Fruit fly (Drosophila melanogaster) whole organism, wandering third instar larva: ENCODE measurements around the gene CG14113.
A peak's percentile ranks its signal among the peaks of the same experiment; 100 is the strongest.

Source experiments
- Abd-B ChIP-seq: fragments of >200 bp; optimal IDR thresholded peaks from 2 replicates; lab custom pipeline; 2017; ENCODE audit warnings: missing biosample characterization, missing genetic modification characterization
- CG9705 ChIP-seq: fragments of 200-800 bp; sonication (Bioruptor generic); optimal IDR thresholded peaks from 2 replicates; lab custom pipeline; 2018; ENCODE audit warnings: missing biosample characterization, mild to moderate bottlenecking, missing genetic modification characterization
- CrebA ChIP-seq: fragments of 200-800 bp; sonication (Bioruptor generic); optimal IDR thresholded peaks from 2 replicates; lab custom pipeline; 2016; ENCODE audit warnings: missing biosample characterization, mild to moderate bottlenecking, missing genetic modification characterization, borderline replicate concordance
- Dfd ChIP-seq: fragments of >200 bp; optimal IDR thresholded peaks from 2 replicates; lab custom pipeline; 2017; ENCODE audit warnings: missing biosample characterization, missing genetic modification characterization
- GATAd ChIP-seq: sonication (Bioruptor generic); optimal IDR thresholded peaks from 2 replicates; lab custom pipeline; 2016; ENCODE audit warnings: missing biosample characterization, missing genetic modification characterization
- Hr78 ChIP-seq: fragments of >200 bp; optimal IDR thresholded peaks from 2 replicates; lab custom pipeline; 2017; ENCODE audit warnings: missing biosample characterization, missing genetic modification characterization
- Hr83 ChIP-seq: fragments of 200-300 bp; sonication (Bioruptor generic); optimal IDR thresholded peaks from 2 replicates; lab custom pipeline; 2016; ENCODE audit warnings: missing biosample characterization, mild to moderate bottlenecking, missing genetic modification characterization, moderate library complexity; ENCODE audit not compliant: poor library complexity, severe bottlenecking
- Jra ChIP-seq: sonication (Bioruptor generic); optimal IDR thresholded peaks from 2 replicates; lab custom pipeline; 2016; ENCODE audit warnings: missing biosample characterization, missing genetic modification characterization
- Mio ChIP-seq: sonication (Bioruptor generic); optimal IDR thresholded peaks from 2 replicates; lab custom pipeline; 2016; ENCODE audit warnings: missing biosample characterization, missing genetic modification characterization
- Myc ChIP-seq: fragments of >200 bp; optimal IDR thresholded peaks from 2 replicates; lab custom pipeline; 2017
- N ChIP-seq: fragments of >200 bp; optimal IDR thresholded peaks from 2 replicates; lab custom pipeline; 2018; ENCODE audit warnings: missing biosample characterization, missing external identifiers, missing genetic modification characterization
- Rel ChIP-seq, 2 experiments: fragments of 200-800 bp; sonication (Bioruptor generic) in 1 of 2; optimal IDR thresholded peaks; 2 replicates in 1 of 2; 3 replicates in 1 of 2; lab custom pipeline; 2016 to 2019; ENCODE audit warnings: mild to moderate bottlenecking in 2 of 2, missing biosample characterization in 2 of 2, missing genetic modification characterization in 2 of 2, moderate library complexity in 1 of 2
- Sp1 ChIP-seq: fragments of 200-800 bp; sonication (Bioruptor generic); optimal IDR thresholded peaks from 3 replicates; lab custom pipeline; 2019; ENCODE audit warnings: missing biosample characterization, mild to moderate bottlenecking, missing genetic modification characterization, moderate library complexity
- Vsx2 ChIP-seq: fragments of 200-300, 225-300 bp; sonication (Bioruptor generic); optimal IDR thresholded peaks from 2 replicates; lab custom pipeline; 2018; ENCODE audit warnings: missing biosample characterization, missing genetic modification characterization; ENCODE audit not compliant: partially characterized antibody
- br ChIP-seq: fragments of 200-800 bp; sonication (Bioruptor generic); optimal IDR thresholded peaks from 2 replicates; lab custom pipeline; 2016; ENCODE audit warnings: missing biosample characterization, missing genetic modification characterization
- brk ChIP-seq: fragments of 200-800 bp; sonication (Bioruptor generic); optimal IDR thresholded peaks from 2 replicates; lab custom pipeline; 2016; ENCODE audit warnings: missing biosample characterization, mild to moderate bottlenecking, missing genetic modification characterization
- dmrt93B ChIP-seq: fragments of 200-800 bp; sonication (Bioruptor generic); optimal IDR thresholded peaks from 2 replicates; lab custom pipeline; 2018; ENCODE audit warnings: missing biosample characterization, mild to moderate bottlenecking, missing genetic modification characterization
- ey ChIP-seq: fragments of 200-800 bp; sonication (Bioruptor generic); optimal IDR thresholded peaks from 2 replicates; lab custom pipeline; 2016; ENCODE audit warnings: missing biosample characterization, missing genetic modification characterization
- foxo ChIP-seq, 2 experiments: fragments of 200-800 bp; sonication (Bioruptor generic); optimal IDR thresholded peaks; 2 replicates in 1 of 2; 3 replicates in 1 of 2; lab custom pipeline; 2016 to 2017; ENCODE audit warnings: missing biosample characterization in 2 of 2, missing genetic modification characterization in 2 of 2
- fru ChIP-seq: fragments of 200-800 bp; sonication (Bioruptor generic); optimal IDR thresholded peaks from 3 replicates; lab custom pipeline; 2016; ENCODE audit warnings: missing biosample characterization, mild to moderate bottlenecking, missing genetic modification characterization
- h ChIP-seq: fragments of 200-800 bp; sonication (Bioruptor generic); optimal IDR thresholded peaks from 3 replicates; lab custom pipeline; 2016; ENCODE audit warnings: missing biosample characterization, mild to moderate bottlenecking, missing genetic modification characterization
- jim ChIP-seq: fragments of 175-275, 200-325 bp; sonication (Bioruptor generic); optimal IDR thresholded peaks from 2 replicates; lab custom pipeline; 2016; ENCODE audit warnings: missing biosample characterization, mild to moderate bottlenecking, missing genetic modification characterization
- lola ChIP-seq: fragments of >200 bp; optimal IDR thresholded peaks from 2 replicates; lab custom pipeline; 2017; ENCODE audit warnings: missing biosample characterization, missing genetic modification characterization
- pan ChIP-seq: fragments of >200 bp; optimal IDR thresholded peaks from 2 replicates; lab custom pipeline; 2017
- psq ChIP-seq: fragments of 200-800 bp; sonication (Bioruptor generic); optimal IDR thresholded peaks from 3 replicates; lab custom pipeline; 2017; ENCODE audit warnings: missing biosample characterization, mild to moderate bottlenecking, missing genetic modification characterization, moderate library complexity
- rgr ChIP-seq: fragments of 200-800 bp; sonication (Bioruptor generic); optimal IDR thresholded peaks from 3 replicates; lab custom pipeline; 2016; ENCODE audit warnings: missing biosample characterization, mild to moderate bottlenecking, missing genetic modification characterization
- sage ChIP-seq: fragments of 200-800 bp; sonication (Bioruptor generic); optimal IDR thresholded peaks from 2 replicates; lab custom pipeline; 2016; ENCODE audit warnings: missing biosample characterization, mild to moderate bottlenecking, missing genetic modification characterization
- sv ChIP-seq: fragments of 200-800 bp; sonication (Bioruptor generic); optimal IDR thresholded peaks from 3 replicates; lab custom pipeline; 2016; ENCODE audit warnings: missing biosample characterization, missing genetic modification characterization
- tai ChIP-seq: sonication (Bioruptor generic); optimal IDR thresholded peaks from 2 replicates; lab custom pipeline; 2016; ENCODE audit warnings: missing biosample characterization, missing genetic modification characterization
- usp ChIP-seq: fragments of >200 bp; optimal IDR thresholded peaks from 2 replicates; lab custom pipeline; 2017; ENCODE audit warnings: missing biosample characterization, missing genetic modification characterization
- woc ChIP-seq: sonication (Bioruptor generic); optimal IDR thresholded peaks from 2 replicates; lab custom pipeline; 2016; ENCODE audit warnings: missing biosample characterization, mild to moderate bottlenecking, missing genetic modification characterization

CG14113 gene

dm6 chr3L:13328835-13329234 lies at the start of gene CG14113:
TSS of gene CG14113 (plus strand) at chr3L:13329135.
- no peak for TF ChIP-seq Myc (lab: Kevin White, UChicago)
- TF ChIP-seq jim (GFP tag; lab: Kevin White, UChicago) = no peak
- TF ChIP-seq Mio = no peak
- TF ChIP-seq woc (GFP tag; lab: Kevin White, UChicago) = no peak
- no peak for TF ChIP-seq foxo (GFP tag; optimal IDR thresholded peaks at IDR 0.05; lab: Kevin White, UChicago)
- TF ChIP-seq usp (GFP tag; lab: Kevin White, UChicago) = no peak
- no peak for TF ChIP-seq Rel (GFP tag; optimal IDR thresholded peaks at IDR 0.05; lab: Kevin White, UChicago)
- TF ChIP-seq Rel (tag; optimal IDR thresholded peaks at IDR 0.05; lab: Kevin White, UChicago) = no peak
- no peak for TF ChIP-seq brk
- TF ChIP-seq tai (GFP tag; lab: Kevin White, UChicago) = no peak
- no peak for TF ChIP-seq sage
- no peak for TF ChIP-seq GATAd
- TF ChIP-seq Hr78 (GFP tag; lab: Kevin White, UChicago) = no peak
- no peak for TF ChIP-seq CrebA (GFP tag; lab: Kevin White, UChicago)
- TF ChIP-seq lola = no peak
- no peak for TF ChIP-seq Vsx2 (GFP tag; lab: Kevin White, UChicago)

DNA sequence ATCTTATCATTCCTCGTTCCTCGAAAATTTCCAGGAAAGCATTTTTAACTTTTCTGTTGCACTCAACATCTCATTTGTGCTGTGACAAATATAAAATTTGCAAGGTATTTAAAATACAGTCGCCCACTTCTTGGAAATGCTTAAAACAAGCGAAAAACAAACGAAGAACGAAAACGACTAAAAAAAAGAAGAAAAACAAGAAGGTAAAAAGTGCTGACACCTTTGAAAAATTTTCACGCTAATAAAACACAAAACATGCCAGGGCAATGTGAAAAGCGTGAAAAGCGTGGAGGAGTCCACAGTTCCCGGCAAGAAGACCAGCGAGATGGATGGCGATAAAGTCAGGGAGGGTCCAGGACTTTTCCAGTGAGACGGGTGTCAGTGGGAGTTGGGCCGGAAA lies 46.9 kb upstream of the CG14113 start:
- TF ChIP-seq CG9705 (GFP tag; lab: Kevin White, UChicago) (no peak), N (GFP tag; lab: Kevin White, UChicago) (no peak), tai (GFP tag; lab: Kevin White, UChicago) (no peak), foxo (GFP tag; optimal IDR thresholded peaks at IDR 0.05; lab: Kevin White, UChicago) (no peak), Rel (GFP tag; optimal IDR thresholded peaks at IDR 0.05; lab: Kevin White, UChicago) (no peak), Rel (tag; optimal IDR thresholded peaks at IDR 0.05; lab: Kevin White, UChicago) (no peak), Dfd (GFP tag; lab: Kevin White, UChicago) (no peak), Mio (no peak), Jra (GFP tag; lab: Kevin White, UChicago) (no peak), h (no peak), Myc (lab: Kevin White, UChicago) (no peak), pan (lab: Kevin White, UChicago) (no peak), lola (no peak), dmrt93B (GFP tag; lab: Kevin White, UChicago) (no peak), psq (GFP tag; lab: Kevin White, UChicago) (no peak), usp (GFP tag; lab: Kevin White, UChicago) (no peak), rgr (no peak)

dm6 chr3L:13284308-13284707 lies 44.6 kb upstream of the CG14113 start:
- TF ChIP-seq CrebA (GFP tag; lab: Kevin White, UChicago) (no peak), dmrt93B (GFP tag; lab: Kevin White, UChicago) (no peak), ey (no peak), N (GFP tag; lab: Kevin White, UChicago) (no peak), sv (GFP tag; lab: Kevin White, UChicago) (no peak), h (no peak), Jra (GFP tag; lab: Kevin White, UChicago) (no peak), GATAd (no peak), Vsx2 (GFP tag; lab: Kevin White, UChicago) (no peak), Sp1 (GFP tag; lab: Kevin White, UChicago) (no peak), psq (GFP tag; lab: Kevin White, UChicago) (no peak)

DNA sequence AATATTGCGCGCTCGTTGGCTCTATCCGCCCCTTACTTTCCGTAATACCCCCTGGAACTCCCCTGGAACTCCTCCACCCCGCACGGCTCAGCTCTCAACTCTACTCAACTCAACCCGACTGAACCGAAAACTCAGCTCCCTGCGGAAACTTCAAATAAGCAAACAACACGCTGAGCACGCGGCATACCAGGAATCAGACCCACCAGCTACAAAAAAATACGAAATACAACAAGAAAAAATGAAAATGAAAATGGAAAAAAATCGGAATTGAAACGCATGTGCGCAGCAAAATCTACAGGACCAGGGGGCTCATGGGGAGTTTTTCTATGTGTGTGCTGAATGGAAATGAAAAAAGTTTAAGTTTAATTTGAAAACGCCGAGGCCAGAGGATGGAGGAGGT lies 42.3 kb upstream of the CG14113 start:
- TF ChIP-seq br (GFP tag; lab: Kevin White, UChicago) = no peak
- no peak for TF ChIP-seq fru (GFP tag; lab: Kevin White, UChicago)
- TF ChIP-seq N (GFP tag; lab: Kevin White, UChicago) = no peak
- no peak for TF ChIP-seq jim (GFP tag; lab: Kevin White, UChicago)
- no peak for TF ChIP-seq brk
- no peak for TF ChIP-seq psq (GFP tag; lab: Kevin White, UChicago)
- no peak for TF ChIP-seq Abd-B
- no peak for TF ChIP-seq dmrt93B (GFP tag; lab: Kevin White, UChicago)
- no peak for TF ChIP-seq woc (GFP tag; lab: Kevin White, UChicago)
- no peak for TF ChIP-seq sv (GFP tag; lab: Kevin White, UChicago)

DNA sequence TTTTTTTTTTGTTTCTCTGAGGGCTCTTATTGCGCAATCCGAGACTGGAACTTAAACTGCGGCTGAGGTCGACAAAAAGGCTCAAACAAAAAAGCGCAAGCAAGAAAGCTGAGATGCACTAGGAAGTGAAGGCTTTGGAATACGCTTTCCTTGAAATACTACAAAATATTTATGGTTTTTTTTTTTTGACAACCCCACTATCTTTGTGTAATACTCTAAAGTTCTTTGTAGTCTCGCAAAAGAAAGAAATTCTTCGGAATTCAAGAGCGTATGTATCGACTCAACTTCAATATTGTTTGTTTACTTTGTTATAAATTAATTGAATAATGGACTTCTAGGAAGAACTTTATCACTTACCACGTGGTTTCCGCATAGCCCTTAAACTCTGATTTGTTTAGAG lies 40.8 kb upstream of the CG14113 start:
- TF ChIP-seq woc (GFP tag; lab: Kevin White, UChicago) (no peak), fru (GFP tag; lab: Kevin White, UChicago) (peak; percentile 8), Hr83 (no peak), ey (peak; percentile 7), Sp1 (GFP tag; lab: Kevin White, UChicago) (no peak), h (peak; percentile 2)
- TF ChIP-seq, all 38 proteins: peak for 3
